Fruit fly (Drosophila melanogaster) S2 (cell line): ENCODE data around the gene CG6839.

Experiments used
- CG8478 ChIP-seq: fragments of >200 bp; optimal IDR thresholded peaks from 2 replicates; lab custom pipeline; 2018
- CTCF ChIP-seq, 2 experiments: fragments of >200 bp; optimal IDR thresholded peaks; 2 replicates each; lab custom pipeline; 2018

- no peak for TF ChIP-seq CG8478 (lab: Kevin White, UChicago)
- peak; percentile 38 to 70 for TF ChIP-seq CTCF (optimal IDR thresholded peaks at IDR 0.05; lab: Kevin White, UChicago)
Observed at dm6 chr3L:18914100-18914683, 3.2 kb upstream of the CG6839 start, which contains the start of gene COX6AL2.
